Worm (Caenorhabditis elegans) whole organism, L3 larva: ENCODE results near the gene B0035.21.

ENCODE experiments used
- aly-2 ChIP-seq: fragments of 150-350 bp; optimal IDR thresholded peaks from 2 replicates; lab custom pipeline; 2014; ENCODE audit warnings: missing biosample characterization, missing genetic modification characterization
- ama-1 ChIP-seq: fragments of 150-350 bp; optimal IDR thresholded peaks from 2 replicates; lab custom pipeline; 2018
- elt-2 ChIP-seq: sonication (generic microtip); optimal IDR thresholded peaks from 2 replicates; lab custom pipeline; 2016; ENCODE audit warnings: missing genetic modification reagents, mild to moderate bottlenecking, missing genetic modification characterization, missing compliant biosample characterization
- jun-1 ChIP-seq: fragments of 150-350 bp; optimal IDR thresholded peaks from 2 replicates; lab custom pipeline; 2014; ENCODE audit warnings: missing biosample characterization, missing genetic modification reagents, missing genetic modification characterization
- nhr-11 ChIP-seq: fragments of 150-350 bp; optimal IDR thresholded peaks from 2 replicates; lab custom pipeline; 2014; ENCODE audit warnings: missing biosample characterization, missing genetic modification characterization
- nhr-23 ChIP-seq: fragments of 150-350 bp; optimal IDR thresholded peaks from 2 replicates; lab custom pipeline; 2014; ENCODE audit warnings: missing biosample characterization, missing genetic modification reagents, missing genetic modification characterization
- nhr-28 ChIP-seq: fragments of 150-350 bp; optimal IDR thresholded peaks from 2 replicates; lab custom pipeline; 2014; ENCODE audit warnings: missing biosample characterization, missing genetic modification characterization
- unc-39 ChIP-seq: sonication (generic microtip); optimal IDR thresholded peaks from 4 replicates; lab custom pipeline; 2017; ENCODE audit warnings: missing biosample characterization, missing genetic modification characterization
- unc-62 ChIP-seq: fragments of 150-350 bp; sonication (generic microtip); optimal IDR thresholded peaks from 4 replicates; lab custom pipeline; 2014; ENCODE audit warnings: missing biosample characterization, missing genetic modification reagents, missing genetic modification characterization
- ztf-11 ChIP-seq: fragments of 150-350 bp; optimal IDR thresholded peaks from 2 replicates; lab custom pipeline; 2014; ENCODE audit warnings: missing biosample characterization, missing genetic modification characterization

ce11 chrIV:11310624-11311023, 16.4 kb upstream of the B0035.21 start, which contains the start of gene znf-207:
- TF ChIP-seq nhr-23 (tag; lab: Kevin White, UChicago) (peak; percentile 2), jun-1 (tag; lab: Kevin White, UChicago) (no peak), ztf-11 (tag; lab: Kevin White, UChicago) (no peak), aly-2 (tag; lab: Kevin White, UChicago) (no peak), unc-39 (tag; lab: Kevin White, UChicago) (no peak), elt-2 (tag; lab: Kevin White, UChicago) (peak; percentile 7), nhr-28 (tag; lab: Kevin White, UChicago) (no peak), nhr-11 (tag; lab: Kevin White, UChicago) (no peak), unc-62 (GFP tag; lab: Kevin White, UChicago) (no peak), ama-1 (lab: Kevin White, UChicago) (no peak)
